Worm (Caenorhabditis elegans) whole organism, L1 larva: ENCODE data around the gene tba-9.
A peak's percentile ranks its signal among the peaks of the same experiment; 100 is the strongest.

Experiments
- F16B12.6 ChIP-seq: fragments of 150-350 bp; optimal IDR thresholded peaks from 2 replicates; lab custom pipeline; 2014; ENCODE audit warnings: missing biosample characterization, missing genetic modification characterization
- aha-1 ChIP-seq: fragments of 150-350 bp; optimal IDR thresholded peaks from 2 replicates; lab custom pipeline; 2014; ENCODE audit warnings: missing biosample characterization, missing genetic modification characterization
- aly-2 ChIP-seq: fragments of 150-350 bp; optimal IDR thresholded peaks from 2 replicates; lab custom pipeline; 2014; ENCODE audit warnings: missing biosample characterization, missing genetic modification characterization
- ama-1 ChIP-seq: fragments of 150-350 bp; optimal IDR thresholded peaks from 2 replicates; lab custom pipeline; 2014
- ceh-88 ChIP-seq: fragments of 200-800 bp; sonication (Bioruptor generic); IDR thresholded peaks from 2 replicates; pipeline ENCODE4 v1.3.6; 2022; ENCODE audit warnings: missing genetic modification characterization, missing compliant biosample characterization
- ces-1 ChIP-seq: fragments of 150-350 bp; optimal IDR thresholded peaks from 2 replicates; lab custom pipeline; 2014; ENCODE audit warnings: missing biosample characterization, missing genetic modification reagents, missing genetic modification characterization
- dsc-1 ChIP-seq: sonication (generic microtip); optimal IDR thresholded peaks from 2 replicates; lab custom pipeline; 2016; ENCODE audit warnings: mild to moderate bottlenecking, missing genetic modification characterization, missing compliant biosample characterization
- efl-1 ChIP-seq, 4 experiments: fragments of 150-350 bp; optimal IDR thresholded peaks in 3 of 4; peaks in 1 of 4; 1 replicate in 1 of 4; 2 replicates in 3 of 4; lab custom pipeline; 2014; ENCODE audit warnings: missing biosample characterization in 2 of 4, missing genetic modification characterization in 2 of 4, missing genetic modification reagents in 2 of 4
- elt-2 ChIP-seq: sonication (generic microtip); optimal IDR thresholded peaks from 2 replicates; lab custom pipeline; 2016; ENCODE audit warnings: missing genetic modification characterization, mild to moderate bottlenecking, inconsistent platforms, missing compliant biosample characterization, missing genetic modification reagents
- ets-5 ChIP-seq: fragments of 200-800 bp; sonication (Bioruptor generic); IDR thresholded peaks from 2 replicates; pipeline ENCODE4 v1.3.6; 2022; ENCODE audit warnings: missing genetic modification characterization, missing compliant biosample characterization
- fkh-4 ChIP-seq: sonication (generic microtip); optimal IDR thresholded peaks from 2 replicates; lab custom pipeline; 2016; ENCODE audit warnings: missing compliant biosample characterization, missing genetic modification characterization, borderline replicate concordance
- fos-1 ChIP-seq: fragments of 150-350 bp; optimal IDR thresholded peaks from 2 replicates; lab custom pipeline; 2014; ENCODE audit warnings: missing biosample characterization, missing genetic modification characterization
- hlh-4 ChIP-seq: sonication (generic microtip); optimal IDR thresholded peaks from 2 replicates; lab custom pipeline; 2016; ENCODE audit warnings: mild to moderate bottlenecking, missing genetic modification characterization, missing compliant biosample characterization
- hpl-2 ChIP-seq: fragments of 150-350 bp; optimal IDR thresholded peaks from 2 replicates; lab custom pipeline; 2014; ENCODE audit warnings: missing biosample characterization, missing genetic modification reagents, missing genetic modification characterization
- isw-1 ChIP-seq: fragments of 200-800 bp; sonication (Bioruptor generic); IDR thresholded peaks from 2 replicates; pipeline ENCODE4 v1.3.6; 2022; ENCODE audit warnings: missing genetic modification characterization, missing compliant biosample characterization
- lin-14 ChIP-seq: fragments of 200-800 bp; sonication (Bioruptor generic); optimal IDR thresholded peaks from 2 replicates; lab custom pipeline; 2018; ENCODE audit warnings: mild to moderate bottlenecking, missing genetic modification characterization, moderate library complexity, missing compliant biosample characterization
- lin-15B ChIP-seq: fragments of 150-350 bp; sonication (generic microtip); optimal IDR thresholded peaks from 3 replicates; lab custom pipeline; 2014; ENCODE audit warnings: missing biosample characterization, missing genetic modification characterization
- lin-35 ChIP-seq, 2 experiments: fragments of 150-350 bp; optimal IDR thresholded peaks; 2 replicates each; lab custom pipeline; 2014; ENCODE audit warnings: missing biosample characterization in 2 of 2, missing genetic modification characterization in 2 of 2, missing genetic modification reagents in 2 of 2
- lin-39 ChIP-seq: fragments of 150-350 bp; optimal IDR thresholded peaks from 2 replicates; lab custom pipeline; 2014; ENCODE audit warnings: missing biosample characterization, missing genetic modification reagents, missing genetic modification characterization
- lir-3 ChIP-seq: sonication (generic microtip); optimal IDR thresholded peaks from 2 replicates; lab custom pipeline; 2016; ENCODE audit warnings: mild to moderate bottlenecking, missing genetic modification characterization, moderate library complexity, missing compliant biosample characterization; ENCODE audit not compliant: poor library complexity
- lsy-2 ChIP-seq, 2 experiments: fragments of 150-350 bp; optimal IDR thresholded peaks; 2 replicates each; lab custom pipeline; 2014; ENCODE audit warnings: missing biosample characterization in 2 of 2, missing genetic modification characterization in 2 of 2
- mab-9 ChIP-seq: fragments of 200-800 bp; sonication (Bioruptor generic); IDR thresholded peaks from 2 replicates; pipeline ENCODE4 v1.3.6; 2022; ENCODE audit warnings: missing genetic modification reagents, missing genetic modification characterization, missing compliant biosample characterization
- mdl-1 ChIP-seq, 2 experiments: fragments of 150-350 bp; optimal IDR thresholded peaks; 2 replicates each; lab custom pipeline; 2014 to 2017; ENCODE audit warnings: missing biosample characterization in 2 of 2, missing genetic modification characterization in 2 of 2, inconsistent platforms in 1 of 2
- mef-2 ChIP-seq: fragments of 150-350 bp; optimal IDR thresholded peaks from 2 replicates; lab custom pipeline; 2014; ENCODE audit warnings: missing biosample characterization, missing genetic modification characterization
- mep-1 ChIP-seq: fragments of 150-350 bp; optimal IDR thresholded peaks from 2 replicates; lab custom pipeline; 2014; ENCODE audit warnings: missing biosample characterization, missing genetic modification characterization
- nhr-12 ChIP-seq: sonication (generic microtip); optimal IDR thresholded peaks from 2 replicates; lab custom pipeline; 2017; ENCODE audit warnings: missing biosample characterization, missing genetic modification characterization
- nhr-20 ChIP-seq: sonication (generic microtip); optimal IDR thresholded peaks from 2 replicates; lab custom pipeline; 2016; ENCODE audit warnings: mild to moderate bottlenecking, missing genetic modification characterization, missing compliant biosample characterization
- nhr-237 ChIP-seq: fragments of 150-350 bp; optimal IDR thresholded peaks from 2 replicates; lab custom pipeline; 2014; ENCODE audit warnings: missing biosample characterization, missing genetic modification characterization
- nhr-28 ChIP-seq: fragments of 150-350 bp; optimal IDR thresholded peaks from 2 replicates; lab custom pipeline; 2014; ENCODE audit warnings: missing biosample characterization, missing genetic modification characterization
- nhr-47 ChIP-seq: sonication (generic microtip); optimal IDR thresholded peaks from 2 replicates; lab custom pipeline; 2016; ENCODE audit warnings: mild to moderate bottlenecking, missing genetic modification characterization, moderate library complexity, missing compliant biosample characterization
- nhr-71 ChIP-seq: sonication (generic microtip); optimal IDR thresholded peaks from 2 replicates; lab custom pipeline; 2016; ENCODE audit warnings: mild to moderate bottlenecking, missing genetic modification characterization, moderate library complexity, missing compliant biosample characterization
- nhr-76 ChIP-seq: sonication (generic microtip); optimal IDR thresholded peaks from 2 replicates; lab custom pipeline; 2017; ENCODE audit warnings: missing biosample characterization, missing genetic modification characterization
- nhr-84 ChIP-seq: sonication (generic microtip); optimal IDR thresholded peaks from 2 replicates; lab custom pipeline; 2017; ENCODE audit warnings: missing biosample characterization, missing genetic modification characterization
- nhr-90 ChIP-seq: sonication (generic microtip); optimal IDR thresholded peaks from 2 replicates; lab custom pipeline; 2016; ENCODE audit warnings: mild to moderate bottlenecking, missing genetic modification characterization, missing compliant biosample characterization; ENCODE audit not compliant: poor library complexity
- pax-3 ChIP-seq: fragments of 200-800 bp; sonication (Bioruptor generic); optimal IDR thresholded peaks from 2 replicates; lab custom pipeline; 2018; ENCODE audit warnings: mild to moderate bottlenecking, missing genetic modification characterization, moderate library complexity, missing compliant biosample characterization
- pqm-1 ChIP-seq: sonication (generic microtip); optimal IDR thresholded peaks from 3 replicates; lab custom pipeline; 2017; ENCODE audit warnings: missing biosample characterization, missing genetic modification characterization
- sox-4 ChIP-seq: sonication (generic microtip); optimal IDR thresholded peaks from 2 replicates; lab custom pipeline; 2016; ENCODE audit warnings: missing genetic modification characterization, missing compliant biosample characterization
- swsn-7 ChIP-seq: sonication (generic microtip); optimal IDR thresholded peaks from 2 replicates; lab custom pipeline; 2016; ENCODE audit warnings: missing genetic modification characterization, missing compliant biosample characterization
- tlp-1 ChIP-seq: fragments of 150-350 bp; optimal IDR thresholded peaks from 2 replicates; lab custom pipeline; 2014; ENCODE audit warnings: missing biosample characterization, missing genetic modification characterization
- unc-130 ChIP-seq: fragments of 150-350 bp; optimal IDR thresholded peaks from 2 replicates; lab custom pipeline; 2017; ENCODE audit warnings: missing biosample characterization, missing genetic modification characterization, inconsistent platforms
- unc-62 ChIP-seq: fragments of 150-350 bp; optimal IDR thresholded peaks from 2 replicates; lab custom pipeline; 2014; ENCODE audit warnings: missing biosample characterization, missing genetic modification reagents, missing genetic modification characterization
- vab-15 ChIP-seq: sonication (generic microtip); optimal IDR thresholded peaks from 2 replicates; lab custom pipeline; 2017; ENCODE audit warnings: missing genotype, mild to moderate bottlenecking, missing genetic modification characterization, missing compliant biosample characterization
- xbp-1 ChIP-seq: sonication (generic microtip); optimal IDR thresholded peaks from 2 replicates; lab custom pipeline; 2016; ENCODE audit warnings: missing genetic modification characterization, missing compliant biosample characterization
- ztf-4 ChIP-seq: fragments of 150-350 bp; optimal IDR thresholded peaks from 2 replicates; lab custom pipeline; 2014; ENCODE audit warnings: missing biosample characterization, missing genetic modification characterization

tba-9 gene

DNA sequence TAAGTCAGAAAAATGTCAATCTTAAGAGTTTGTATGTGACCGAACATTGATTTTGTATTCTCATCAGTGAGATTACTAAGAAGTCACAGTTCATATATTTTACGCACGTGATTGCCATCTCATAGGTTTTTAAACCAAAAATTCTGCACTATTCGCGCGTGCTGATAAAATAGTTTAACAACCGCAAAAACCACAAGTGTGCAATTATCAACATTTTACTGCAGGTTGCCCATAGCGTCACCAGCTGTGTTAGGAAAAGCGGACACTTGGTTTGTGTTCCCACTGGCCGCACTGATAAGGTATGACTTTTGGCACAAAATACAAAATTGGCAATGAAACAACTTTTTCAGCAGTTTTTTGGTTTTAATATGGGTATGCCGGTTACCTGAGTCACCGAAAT is 37.5 kb downstream of the tba-9 start:
- TF ChIP-seq nhr-20, result peak; percentile 21
- TF ChIP-seq lin-35 (GFP tag; optimal IDR thresholded peaks at IDR 0.05; lab: Kevin White, UChicago), result peak in 1 of 2 experiments; percentile 26
- TF ChIP-seq mdl-1 (tag; optimal IDR thresholded peaks at IDR 0.05; lab: Kevin White, UChicago), result peak in 1 of 2 experiments; percentile 42
- peak; percentile 95 for TF ChIP-seq elt-2 (tag; lab: Kevin White, UChicago)
- no peak for TF ChIP-seq mab-9 (GFP tag; lab: Robert Waterston, UW)
- TF ChIP-seq F16B12.6 (tag; lab: Kevin White, UChicago), result no peak
- TF ChIP-seq nhr-90 (tag; lab: Kevin White, UChicago), result peak; percentile 34
- TF ChIP-seq, all 84 proteins: peak for 5

DNA sequence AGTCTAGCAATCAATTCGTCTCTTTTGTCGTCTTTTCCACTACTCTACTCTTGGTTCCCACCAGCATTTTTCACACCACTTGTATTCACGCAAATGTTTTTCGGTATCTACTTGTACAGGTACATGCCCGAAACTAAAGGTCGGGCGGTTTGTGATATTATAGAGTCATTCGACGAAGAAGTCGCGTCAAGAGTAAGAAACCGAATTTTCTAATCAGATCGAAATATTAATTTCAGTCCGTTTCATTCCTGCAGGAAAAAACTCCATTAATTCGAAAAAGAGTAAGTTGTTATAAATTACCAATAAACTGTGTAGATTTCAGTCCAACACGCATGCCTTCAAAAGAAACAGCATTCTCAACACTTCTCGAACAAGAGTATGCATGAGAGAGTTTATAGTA is 39.3 kb downstream of the tba-9 start:
- TF ChIP-seq aly-2 (tag; lab: Kevin White, UChicago) (no peak), elt-2 (tag; lab: Kevin White, UChicago) (no peak), nhr-237 (tag; lab: Kevin White, UChicago) (no peak), aha-1 (tag; lab: Kevin White, UChicago) (no peak), mef-2 (no peak), lin-15B (tag; lab: Kevin White, UChicago) (no peak), ama-1 (lab: Kevin White, UChicago) (no peak), hlh-4 (no peak), lin-14 (GFP tag; lab: Kevin White, UChicago) (no peak), nhr-84 (no peak), nhr-20 (no peak), hpl-2 (GFP tag; lab: Kevin White, UChicago) (no peak)

DNA sequence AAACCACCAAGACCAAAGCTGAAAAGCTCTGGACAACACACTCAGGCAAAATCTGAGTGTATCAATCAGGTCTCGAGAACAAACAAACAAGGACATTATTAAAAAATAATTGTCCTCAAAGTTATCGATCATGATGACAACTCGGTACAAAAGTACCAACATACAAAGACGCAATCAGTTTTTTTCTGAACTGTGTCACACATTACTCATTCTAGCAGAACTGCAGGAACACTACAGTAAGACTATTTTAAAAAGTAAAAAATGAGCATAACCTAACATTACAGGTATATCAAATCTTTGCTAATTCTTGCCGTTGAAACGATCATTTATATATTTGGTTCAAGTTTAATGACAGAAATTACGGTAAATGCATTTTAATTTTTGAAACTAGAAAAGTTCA is 43.6 kb downstream of the tba-9 start, which contains the start of gene K09C4.2:
K09C4.2 (plus strand) TSS at position 301 of the 400 bp plus-strand sequence.
- no peak for TF ChIP-seq lin-35 (GFP tag; optimal IDR thresholded peaks at IDR 0.05; lab: Kevin White, UChicago)
- no peak for TF ChIP-seq lir-3
- TF ChIP-seq tlp-1 (tag; lab: Kevin White, UChicago), result no peak
- TF ChIP-seq mep-1 (tag; lab: Kevin White, UChicago), result no peak
- TF ChIP-seq hlh-4, result no peak
- no peak for TF ChIP-seq ztf-4
- TF ChIP-seq nhr-20, result no peak
- TF ChIP-seq fos-1, result no peak
- TF ChIP-seq pax-3 (tag; lab: Kevin White, UChicago), result no peak
- TF ChIP-seq pqm-1 (tag; lab: Kevin White, UChicago), result no peak
- no peak for TF ChIP-seq nhr-76 (tag; lab: Kevin White, UChicago)

DNA sequence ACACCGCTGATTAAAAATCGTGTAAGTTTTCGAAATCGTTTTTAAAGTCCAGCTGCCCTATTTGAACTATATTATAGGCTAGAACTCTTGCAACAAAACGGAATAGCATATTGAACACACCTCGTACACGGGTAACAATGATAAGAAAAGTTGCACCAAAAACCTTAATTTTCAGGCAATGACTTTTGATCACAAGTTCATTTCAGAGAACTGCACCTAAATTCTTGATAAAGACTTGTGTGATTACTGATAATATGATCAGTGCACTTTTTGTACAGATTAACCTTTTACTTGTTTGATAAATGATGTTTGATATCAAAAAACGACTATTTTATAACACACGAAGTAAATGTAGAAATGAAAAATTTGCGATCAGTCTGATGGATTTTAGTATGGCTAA is 45.2 kb downstream of the tba-9 start:
- TF ChIP-seq nhr-84 (no peak), xbp-1 (tag; lab: Kevin White, UChicago) (no peak), unc-62 (no peak), nhr-20 (peak; percentile 29), ets-5 (GFP tag; lab: Robert Waterston, UW) (no peak), lin-39 (tag; lab: Kevin White, UChicago) (no peak), F16B12.6 (tag; lab: Kevin White, UChicago) (no peak), nhr-71 (tag; lab: Kevin White, UChicago) (no peak), fkh-4 (no peak), aly-2 (tag; lab: Kevin White, UChicago) (no peak), nhr-28 (tag; lab: Kevin White, UChicago) (no peak), elt-2 (tag; lab: Kevin White, UChicago) (peak; percentile 87), sox-4 (tag; lab: Kevin White, UChicago) (no peak), tlp-1 (tag; lab: Kevin White, UChicago) (no peak), ztf-4 (no peak)
- TF ChIP-seq, all 84 proteins: peak for 2

DNA sequence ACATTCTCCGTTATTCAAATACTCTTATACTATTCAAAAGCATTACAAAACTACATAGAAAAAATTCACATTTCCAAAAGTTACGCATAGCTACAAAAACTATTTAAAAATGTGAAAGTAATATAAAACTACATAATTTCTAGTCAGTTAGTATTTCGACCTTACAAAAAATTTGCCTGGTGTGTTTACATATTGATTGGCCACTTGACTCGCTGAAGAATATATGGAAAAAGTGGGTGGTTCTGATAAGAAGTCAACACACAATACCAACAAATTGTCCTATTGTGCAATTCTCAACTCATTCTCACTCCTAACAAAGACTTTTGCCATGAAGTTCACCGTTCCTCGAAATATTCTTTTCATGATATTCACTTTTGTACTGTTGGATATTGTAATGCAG is 46.0 kb downstream of the tba-9 start, which contains the start of gene K09C4.1:
K09C4.1 (plus strand) TSS at position 301 of the 400 bp plus-strand sequence.
- TF ChIP-seq dsc-1 (tag; lab: Kevin White, UChicago) (no peak), swsn-7 (tag; lab: Kevin White, UChicago) (no peak), mdl-1 (tag; optimal IDR thresholded peaks at IDR 0.05; lab: Kevin White, UChicago) (no peak), ceh-88 (no peak), ces-1 (GFP tag; lab: Kevin White, UChicago) (no peak), aha-1 (tag; lab: Kevin White, UChicago) (no peak), tlp-1 (tag; lab: Kevin White, UChicago) (no peak), nhr-47 (tag; lab: Kevin White, UChicago) (no peak), lsy-2 (tag; optimal IDR thresholded peaks at IDR 0.05; lab: Kevin White, UChicago) (no peak), nhr-84 (no peak), F16B12.6 (tag; lab: Kevin White, UChicago) (no peak), unc-130 (no peak), isw-1 (GFP tag; lab: Robert Waterston, UW) (no peak), nhr-12 (tag; lab: Kevin White, UChicago) (no peak), aly-2 (tag; lab: Kevin White, UChicago) (no peak), vab-15 (no peak), lir-3 (no peak), elt-2 (tag; lab: Kevin White, UChicago) (no peak), efl-1 (optimal IDR thresholded peaks at IDR 0.05; lab: Kevin White, UChicago) (no peak), efl-1 (GFP tag; optimal IDR thresholded peaks at IDR 0.05 in 1 of 2; lab: Kevin White, UChicago) (no peak), sox-4 (tag; lab: Kevin White, UChicago) (no peak)
